Fruit fly (Drosophila melanogaster): Measurements from ENCODE around the gene RabGGTb.

dm6 chr2L:2900392-2901028 is 21.6 kb downstream of the RabGGTb start:
- TF ChIP-seq Dfd (GFP tag; optimal IDR thresholded peaks at IDR 0.05) (no peak), brk (GFP tag; optimal IDR thresholded peaks at IDR 0.05) (no peak), pan (optimal IDR thresholded peaks at IDR 0.05) (no peak)
